Worm (Caenorhabditis elegans) whole organism, L4 larva: ENCODE results near the gene fipr-5.

ENCODE experiments used
- nhr-10 ChIP-seq: fragments of 150-350 bp; optimal IDR thresholded peaks from 2 replicates; lab custom pipeline; 2014; ENCODE audit warnings: missing biosample characterization, missing genetic modification characterization
- nhr-11 ChIP-seq: fragments of 150-350 bp; optimal IDR thresholded peaks from 2 replicates; lab custom pipeline; 2014; ENCODE audit warnings: missing biosample characterization, missing genetic modification characterization

DNA sequence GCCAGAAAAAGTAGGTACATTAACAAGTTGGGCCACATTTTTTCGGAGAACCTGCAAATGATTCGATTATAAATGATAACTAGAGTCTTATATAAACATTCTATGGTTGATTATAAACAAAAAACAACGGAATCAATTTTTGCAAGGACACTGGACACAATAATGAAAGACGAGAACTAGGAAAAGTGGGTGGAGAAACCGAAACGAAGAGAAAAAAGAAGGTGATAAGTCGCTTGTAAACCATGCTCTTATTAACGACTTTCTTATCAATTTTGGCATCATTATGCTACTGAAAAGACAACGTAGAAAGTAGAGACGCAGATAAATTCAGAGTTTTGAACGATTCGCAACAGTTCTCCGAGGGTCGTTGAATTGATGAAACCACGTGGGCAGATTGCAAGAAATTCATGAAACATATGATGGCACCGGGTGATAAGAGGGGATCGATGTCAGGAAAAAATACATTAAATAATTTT is 31.1 kb downstream of the fipr-5 start, which contains the start of gene ZK856.5:
- no peak for TF ChIP-seq nhr-11 (tag; lab: Kevin White, UChicago)
- no peak for TF ChIP-seq nhr-10 (tag; lab: Kevin White, UChicago)
